In genomic region chrX:5084146-5085085, dm6 we compare ENCODE assay signal across 1 fruit fly cellular context.
A peak's percentile ranks its signal among the peaks of the same experiment; 100 is the strongest.
TF ChIP-seq lines count a peak whose summit lies in the region.

Gene CG32767 (minus strand): TSS chrX:5084768.

TF ChIP-seq in whole organism, embryonic, 481 proteins besides CTCF, POLR2A, EP300 and RAD21 (continued from another document and continues in another):
- no peak for TF ChIP-seq fru (optimal IDR thresholded peaks at IDR 0.05; lab: Kevin White, UChicago)
- peak; percentile 15 for TF ChIP-seq tin (GFP tag; optimal IDR thresholded peaks at IDR 0.05; lab: Kevin White, UChicago)
- TF ChIP-seq MTF-1 (GFP tag; optimal IDR thresholded peaks at IDR 0.05; lab: Kevin White, UChicago; ENCODE audit: borderline replicate concordance) = no peak
- TF ChIP-seq CG2120 (GFP tag; optimal IDR thresholded peaks at IDR 0.05; lab: Kevin White, UChicago) = peak; percentile 38
- TF ChIP-seq zf30C (GFP tag; optimal IDR thresholded peaks at IDR 0.05; lab: Kevin White, UChicago) = peak; percentile 63
- peak; percentile 24 for TF ChIP-seq Asciz (GFP tag; optimal IDR thresholded peaks at IDR 0.05; lab: Kevin White, UChicago)
- peak; percentile 21 for TF ChIP-seq Atf-2 (GFP tag; optimal IDR thresholded peaks at IDR 0.05; lab: Kevin White, UChicago)
- TF ChIP-seq lilli (GFP tag; optimal IDR thresholded peaks at IDR 0.05; lab: Kevin White, UChicago) = peak; percentile 55
- no peak for TF ChIP-seq CG15696 (tag; optimal IDR thresholded peaks at IDR 0.05; lab: Kevin White, UChicago)
- TF ChIP-seq Hr39 (optimal IDR thresholded peaks at IDR 0.05; lab: Kevin White, UChicago) = no peak
- peak; percentile 23 to 81 for TF ChIP-seq Trl (optimal IDR thresholded peaks at IDR 0.05; lab: Kevin White, UChicago)
- no peak for TF ChIP-seq Trl (GFP tag; optimal IDR thresholded peaks at IDR 0.05; lab: Kevin White, UChicago)
- TF ChIP-seq D (optimal IDR thresholded peaks at IDR 0.05; lab: Kevin White, UChicago) = no peak
- TF ChIP-seq D (GFP tag; optimal IDR thresholded peaks at IDR 0.05; lab: Kevin White, UChicago) = no peak
- peak; percentile 66 for TF ChIP-seq Dek (tag; optimal IDR thresholded peaks at IDR 0.05; lab: Kevin White, UChicago)
- peak; percentile 21 for TF ChIP-seq CG8089 (GFP tag; optimal IDR thresholded peaks at IDR 0.05; lab: Kevin White, UChicago)
- TF ChIP-seq CG15479 (GFP tag; optimal IDR thresholded peaks at IDR 0.05; lab: Kevin White, UChicago) = no peak
- TF ChIP-seq HLH4C (GFP tag; IDR thresholded peaks at IDR 0.05; lab: Robert Waterston, UW; ENCODE audit: partially characterized antibody) = peak; percentile 81
- no peak for TF ChIP-seq Sry-β (GFP tag; optimal IDR thresholded peaks at IDR 0.05; lab: Kevin White, UChicago)
- TF ChIP-seq ems (GFP tag; optimal IDR thresholded peaks at IDR 0.05; lab: Kevin White, UChicago) = peak; percentile 47
- TF ChIP-seq org-1 (GFP tag; optimal IDR thresholded peaks at IDR 0.05; lab: Kevin White, UChicago) = no peak
- TF ChIP-seq CG3847 (GFP tag; IDR thresholded peaks at IDR 0.05; lab: Robert Waterston, UW) = 0 out of 2 replicates have a peak, but pooled peaks have one; percentile 25
- TF ChIP-seq CoRest (tag; optimal IDR thresholded peaks at IDR 0.05; lab: Kevin White, UChicago) = peak; percentile 44
- TF ChIP-seq lmd (GFP tag; IDR thresholded peaks at IDR 0.05; lab: Robert Waterston, UW) = 0 out of 2 replicates have a peak, but pooled peaks have one; percentile 18
- peak; percentile 96 for TF ChIP-seq Sry-δ (GFP tag; optimal IDR thresholded peaks at IDR 0.05; lab: Kevin White, UChicago)
- no peak for TF ChIP-seq Ada2b (GFP tag; IDR thresholded peaks at IDR 0.05; lab: Robert Waterston, UW)
- TF ChIP-seq Doc2 (GFP tag; IDR thresholded peaks at IDR 0.05; lab: Robert Waterston, UW) = no peak
- TF ChIP-seq vvl (GFP tag; IDR thresholded peaks at IDR 0.05; lab: Robert Waterston, UW) = peak; percentile 14; the same call in 1 of the 2 replicates
- no peak for TF ChIP-seq CG4360 (GFP tag; IDR thresholded peaks at IDR 0.05; lab: Robert Waterston, UW)
- TF ChIP-seq CG17802 (tag; optimal IDR thresholded peaks at IDR 0.05; lab: Kevin White, UChicago) = no peak
- peak; percentile 41 for TF ChIP-seq CG18599 (GFP tag; optimal IDR thresholded peaks at IDR 0.05; lab: Kevin White, UChicago)
- peak; percentile 93 for TF ChIP-seq Med (GFP tag; lab: Kevin White, UChicago)
- TF ChIP-seq Bgb (GFP tag; IDR thresholded peaks at IDR 0.05; lab: Robert Waterston, UW; ENCODE audit: partially characterized antibody) = peak; percentile 96
- TF ChIP-seq CG13624 (GFP tag; optimal IDR thresholded peaks at IDR 0.05; lab: Kevin White, UChicago) = peak; percentile 37
- peak; percentile 41 for TF ChIP-seq slbo (GFP tag; IDR thresholded peaks at IDR 0.05; lab: Robert Waterston, UW)
- peak; percentile 24 for TF ChIP-seq CG12744 (GFP tag; optimal IDR thresholded peaks at IDR 0.05; lab: Kevin White, UChicago)
- TF ChIP-seq CG12391 (tag; optimal IDR thresholded peaks at IDR 0.05; lab: Kevin White, UChicago) = peak; percentile 36
- no peak for TF ChIP-seq abd-A (tag; optimal IDR thresholded peaks at IDR 0.05; lab: Kevin White, UChicago)
- peak; percentile 58 for TF ChIP-seq gem (tag; optimal IDR thresholded peaks at IDR 0.05; lab: Kevin White, UChicago)
- TF ChIP-seq zfh1 (GFP tag; IDR thresholded peaks at IDR 0.05; lab: Robert Waterston, UW) = peak; percentile 36; the same call in 1 of the 3 replicates
- peak; percentile 73 for TF ChIP-seq E2f2 (GFP tag; IDR thresholded peaks at IDR 0.05; lab: Robert Waterston, UW)
- TF ChIP-seq B-H2 (GFP tag; optimal IDR thresholded peaks at IDR 0.05; lab: Kevin White, UChicago) = no peak
- peak; percentile 79 for TF ChIP-seq CG4617 (GFP tag; optimal IDR thresholded peaks at IDR 0.05; lab: Kevin White, UChicago; ENCODE audit: borderline replicate concordance)
- no peak for TF ChIP-seq ssp (GFP tag; IDR thresholded peaks at IDR 0.05; lab: Robert Waterston, UW)
- TF ChIP-seq CG10267 (tag; optimal IDR thresholded peaks at IDR 0.05; lab: Kevin White, UChicago) = peak; percentile 39
- TF ChIP-seq CG14050 (GFP tag; IDR thresholded peaks at IDR 0.05; lab: Robert Waterston, UW) = no peak
- no peak for TF ChIP-seq CG3995 (GFP tag; optimal IDR thresholded peaks at IDR 0.05; lab: Kevin White, UChicago)
- peak; percentile 86 for TF ChIP-seq Dll (GFP tag; IDR thresholded peaks at IDR 0.05; lab: Robert Waterston, UW; ENCODE audit: partially characterized antibody)
- peak; percentile 53; the same call in 1 of the 2 replicates for TF ChIP-seq NFAT (GFP tag; IDR thresholded peaks at IDR 0.05; lab: Robert Waterston, UW)
- TF ChIP-seq gce (GFP tag; IDR thresholded peaks at IDR 0.05; lab: Robert Waterston, UW) = 0 out of 3 replicates have a peak, but pooled peaks have one; percentile 7
- TF ChIP-seq Hsf (GFP tag; optimal IDR thresholded peaks at IDR 0.05; lab: Kevin White, UChicago) = peak; percentile 12
- peak; percentile 38 for TF ChIP-seq CG1233 (GFP tag; optimal IDR thresholded peaks at IDR 0.05; lab: Kevin White, UChicago)
- peak; percentile 20 for TF ChIP-seq zfh2 (GFP tag; optimal IDR thresholded peaks at IDR 0.05; lab: Kevin White, UChicago)
- TF ChIP-seq maf-S (GFP tag; optimal IDR thresholded peaks at IDR 0.05; lab: Kevin White, UChicago) = peak; percentile 50
- peak; percentile 27 for TF ChIP-seq Xbp1 (GFP tag; optimal IDR thresholded peaks at IDR 0.05; lab: Kevin White, UChicago)
- TF ChIP-seq CG8290 (GFP tag; optimal IDR thresholded peaks at IDR 0.05; lab: Kevin White, UChicago) = no peak
- TF ChIP-seq CG8290 (tag; optimal IDR thresholded peaks at IDR 0.05; lab: Kevin White, UChicago) = peak in 1 of 2 experiments; percentile 36
- TF ChIP-seq CG10431 (GFP tag; optimal IDR thresholded peaks at IDR 0.05; lab: Kevin White, UChicago) = no peak
- TF ChIP-seq da (GFP tag; optimal IDR thresholded peaks at IDR 0.05; lab: Kevin White, UChicago) = no peak
- TF ChIP-seq Dip2 (GFP tag; IDR thresholded peaks at IDR 0.05; lab: Robert Waterston, UW) = no peak
- peak; percentile 15 for TF ChIP-seq CG18262 (tag; optimal IDR thresholded peaks at IDR 0.05; lab: Kevin White, UChicago)
- peak; percentile 40; the same call in 2 of the 3 replicates for TF ChIP-seq row (GFP tag; IDR thresholded peaks at IDR 0.05; lab: Robert Waterston, UW)
- TF ChIP-seq CG12219 (GFP tag; optimal IDR thresholded peaks at IDR 0.05; lab: Kevin White, UChicago) = peak; percentile 54
- peak; percentile 97 for TF ChIP-seq CG15514 (GFP tag; optimal IDR thresholded peaks at IDR 0.05; lab: Kevin White, UChicago)
- no peak for TF ChIP-seq Hmx (GFP tag; optimal IDR thresholded peaks at IDR 0.05; lab: Kevin White, UChicago)
- peak; percentile 16 for TF ChIP-seq az2 (GFP tag; optimal IDR thresholded peaks at IDR 0.05; lab: Kevin White, UChicago)
- TF ChIP-seq Spps (tag; optimal IDR thresholded peaks at IDR 0.05; lab: Kevin White, UChicago) = no peak
- peak; percentile 29 for TF ChIP-seq Antp (GFP tag; optimal IDR thresholded peaks at IDR 0.05; lab: Kevin White, UChicago)
- TF ChIP-seq Aef1 (GFP tag; IDR thresholded peaks at IDR 0.05; lab: Robert Waterston, UW) = 0 out of 3 replicates have a peak, but pooled peaks have one; percentile 14
- TF ChIP-seq cwo (GFP tag; optimal IDR thresholded peaks at IDR 0.05; lab: Kevin White, UChicago) = peak; percentile 18
- peak; percentile 41; the same call in 1 of the 3 replicates for TF ChIP-seq dysf (GFP tag; IDR thresholded peaks at IDR 0.05; lab: Robert Waterston, UW)
- TF ChIP-seq CG12769 (tag; optimal IDR thresholded peaks at IDR 0.05; lab: Kevin White, UChicago) = peak; percentile 19
- peak; percentile 26 for TF ChIP-seq CG31365 (tag; optimal IDR thresholded peaks at IDR 0.05; lab: Kevin White, UChicago)
- TF ChIP-seq pum (GFP tag; optimal IDR thresholded peaks at IDR 0.05; lab: Kevin White, UChicago) = peak; percentile 15
- TF ChIP-seq dmrt99B (tag; optimal IDR thresholded peaks at IDR 0.05; lab: Kevin White, UChicago) = peak; percentile 41
- TF ChIP-seq CG8359 (GFP tag; optimal IDR thresholded peaks at IDR 0.05; lab: Kevin White, UChicago; ENCODE audit: borderline replicate concordance) = no peak
- no peak for TF ChIP-seq CG18619 (GFP tag; optimal IDR thresholded peaks at IDR 0.05; lab: Kevin White, UChicago)
- TF ChIP-seq CG12104 (GFP tag; optimal IDR thresholded peaks at IDR 0.05; lab: Kevin White, UChicago) = peak; percentile 4
- no peak for TF ChIP-seq gcm2 (GFP tag; optimal IDR thresholded peaks at IDR 0.05; lab: Kevin White, UChicago)
- TF ChIP-seq lab (GFP tag; optimal IDR thresholded peaks at IDR 0.05; lab: Kevin White, UChicago) = peak; percentile 33
- no peak for TF ChIP-seq CG30020 (tag; optimal IDR thresholded peaks at IDR 0.05; lab: Kevin White, UChicago)
- TF ChIP-seq Dp (GFP tag; optimal IDR thresholded peaks at IDR 0.05; lab: Kevin White, UChicago) = peak; percentile 58
- no peak for TF ChIP-seq usp (GFP tag; optimal IDR thresholded peaks at IDR 0.05; lab: Kevin White, UChicago)
- peak; percentile 66 for TF ChIP-seq sens (GFP tag; lab: Kevin White, UChicago)
- TF ChIP-seq CG31224 (GFP tag; IDR thresholded peaks at IDR 0.05; lab: Robert Waterston, UW) = no peak
- TF ChIP-seq Usf (GFP tag; optimal IDR thresholded peaks at IDR 0.05; lab: Kevin White, UChicago) = no peak
- no peak for TF ChIP-seq cad (GFP tag; optimal IDR thresholded peaks at IDR 0.05; lab: Kevin White, UChicago)
- TF ChIP-seq CG16779 (GFP tag; IDR thresholded peaks at IDR 0.05; lab: Robert Waterston, UW) = no peak
- TF ChIP-seq grau (tag; optimal IDR thresholded peaks at IDR 0.05; lab: Kevin White, UChicago) = peak; percentile 26
- no peak for TF ChIP-seq Tbp (GFP tag; optimal IDR thresholded peaks at IDR 0.05; lab: Kevin White, UChicago)
- peak; percentile 17 for TF ChIP-seq CG1647 (GFP tag; optimal IDR thresholded peaks at IDR 0.05; lab: Kevin White, UChicago)
- TF ChIP-seq caup (GFP tag; optimal IDR thresholded peaks at IDR 0.05; lab: Kevin White, UChicago; ENCODE audit: severe bottlenecking) = no peak
- TF ChIP-seq zen2 (GFP tag; IDR thresholded peaks at IDR 0.05; lab: Robert Waterston, UW; ENCODE audit: partially characterized antibody) = peak; percentile 51; the same call in 2 of the 3 replicates
- TF ChIP-seq nerfin-2 (GFP tag; IDR thresholded peaks at IDR 0.05; lab: Robert Waterston, UW; ENCODE audit: partially characterized antibody) = peak; percentile 81
- TF ChIP-seq CG2712 (tag; optimal IDR thresholded peaks at IDR 0.05; lab: Kevin White, UChicago) = peak; percentile 32
- TF ChIP-seq CG2678 (tag; optimal IDR thresholded peaks at IDR 0.05; lab: Kevin White, UChicago) = peak; percentile 48
- peak; percentile 19; the same call in 1 of the 2 replicates for TF ChIP-seq CG4730 (GFP tag; IDR thresholded peaks at IDR 0.05; lab: Robert Waterston, UW)
- peak; percentile 47 for TF ChIP-seq CG1603 (tag; optimal IDR thresholded peaks at IDR 0.05; lab: Kevin White, UChicago)
- TF ChIP-seq CG11695 (GFP tag; IDR thresholded peaks at IDR 0.05; lab: Robert Waterston, UW) = peak; percentile 52; the same call in 2 of the 3 replicates
- no peak for TF ChIP-seq ranshi (GFP tag; IDR thresholded peaks at IDR 0.05; lab: Robert Waterston, UW)
- TF ChIP-seq YL-1 (GFP tag; optimal IDR thresholded peaks at IDR 0.05; lab: Kevin White, UChicago) = peak; percentile 51
- peak; percentile 90 for TF ChIP-seq vnd (GFP tag; IDR thresholded peaks at IDR 0.05; lab: Robert Waterston, UW; ENCODE audit: partially characterized antibody)
- peak; percentile 56 for TF ChIP-seq CG12659 (GFP tag; optimal IDR thresholded peaks at IDR 0.05; lab: Kevin White, UChicago)
- TF ChIP-seq Sox102F (GFP tag; optimal IDR thresholded peaks at IDR 0.05; lab: Kevin White, UChicago) = peak; percentile 34
- peak; percentile 17; the same call in 1 of the 2 replicates for TF ChIP-seq Taf1 (GFP tag; IDR thresholded peaks at IDR 0.05; lab: Robert Waterston, UW)
- peak; percentile 12 for TF ChIP-seq pho (GFP tag; optimal IDR thresholded peaks at IDR 0.05; lab: Kevin White, UChicago)
- TF ChIP-seq Fer2 (tag; optimal IDR thresholded peaks at IDR 0.05; lab: Kevin White, UChicago) = no peak
- TF ChIP-seq D19B (GFP tag; optimal IDR thresholded peaks at IDR 0.05; lab: Kevin White, UChicago) = peak; percentile 14
- peak; percentile 41 for TF ChIP-seq emc (GFP tag; optimal IDR thresholded peaks at IDR 0.05; lab: Kevin White, UChicago)
- TF ChIP-seq Drgx (GFP tag; IDR thresholded peaks at IDR 0.05; lab: Robert Waterston, UW) = 0 out of 2 replicates have a peak, but pooled peaks have one; percentile 5
- TF ChIP-seq CG33213 (GFP tag; optimal IDR thresholded peaks at IDR 0.05; lab: Kevin White, UChicago) = peak; percentile 60
- TF ChIP-seq ci (GFP tag; IDR thresholded peaks at IDR 0.05; lab: Robert Waterston, UW) = 0 out of 3 replicates have a peak, but pooled peaks have one; percentile 41
- peak; percentile 40 for TF ChIP-seq CG3281 (GFP tag; optimal IDR thresholded peaks at IDR 0.05; lab: Kevin White, UChicago)
- peak; percentile 94 for TF ChIP-seq BEAF-32 (GFP tag; optimal IDR thresholded peaks at IDR 0.05; lab: Kevin White, UChicago)
- TF ChIP-seq aop (GFP tag; IDR thresholded peaks at IDR 0.05; lab: Robert Waterston, UW) = no peak
- no peak for TF ChIP-seq zen (tag; optimal IDR thresholded peaks at IDR 0.05; lab: Kevin White, UChicago)
- TF ChIP-seq sna (GFP tag; IDR thresholded peaks at IDR 0.05; lab: Robert Waterston, UW; ENCODE audit: partially characterized antibody) = peak; percentile 77
- peak; percentile 24 for TF ChIP-seq Fer3 (tag; optimal IDR thresholded peaks at IDR 0.05; lab: Kevin White, UChicago)
- TF ChIP-seq inv (GFP tag; IDR thresholded peaks at IDR 0.05; lab: Robert Waterston, UW; ENCODE audit: partially characterized antibody) = peak; percentile 93
- peak; percentile 48 for TF ChIP-seq trem (tag; optimal IDR thresholded peaks at IDR 0.05; lab: Kevin White, UChicago)
- TF ChIP-seq CG15269 (tag; optimal IDR thresholded peaks at IDR 0.05; lab: Kevin White, UChicago) = peak; percentile 39
- TF ChIP-seq CG6689 (GFP tag; IDR thresholded peaks at IDR 0.05; lab: Robert Waterston, UW) = peak; percentile 34; the same call in 1 of the 2 replicates
- peak; percentile 39 for TF ChIP-seq CG12071 (GFP tag; optimal IDR thresholded peaks at IDR 0.05; lab: Kevin White, UChicago)
- TF ChIP-seq Hey (tag; optimal IDR thresholded peaks at IDR 0.05; lab: Kevin White, UChicago) = no peak
- TF ChIP-seq CG14014 (GFP tag; IDR thresholded peaks at IDR 0.05; lab: Robert Waterston, UW) = no peak
- peak in 1 of 2 experiments; percentile 26 for TF ChIP-seq Hr51 (GFP tag; optimal IDR thresholded peaks at IDR 0.05; lab: Kevin White, UChicago)
- TF ChIP-seq HmgZ (tag; optimal IDR thresholded peaks at IDR 0.05; lab: Kevin White, UChicago) = peak; percentile 20
- peak; percentile 97 for TF ChIP-seq CG6791 (GFP tag; IDR thresholded peaks at IDR 0.05; lab: Robert Waterston, UW; ENCODE audit: partially characterized antibody)
